Worm (Caenorhabditis elegans): ENCODE measurements around the gene nhr-243.

DNA sequence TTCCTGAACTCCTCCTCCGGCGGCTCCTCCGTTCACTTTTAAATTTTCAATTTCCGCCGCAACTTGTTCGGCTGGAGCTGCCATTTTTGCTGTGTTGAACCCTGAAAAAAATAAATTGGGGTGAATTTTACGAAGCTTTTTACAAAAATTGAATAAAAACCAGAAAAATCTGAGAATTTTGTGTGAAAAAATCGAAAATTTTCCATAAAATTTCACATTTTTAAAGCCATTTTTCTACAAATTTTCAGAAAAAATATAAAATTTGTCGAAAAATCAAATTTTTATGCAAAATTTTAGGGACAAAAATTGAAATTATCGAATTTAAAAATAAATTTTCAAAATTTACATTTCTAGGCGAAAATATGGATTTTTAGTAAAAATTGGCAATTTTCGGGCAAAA, 41.2 kb downstream of the nhr-243 start, which contains the start of gene wars-1:
- TF ChIP-seq lin-35 (GFP tag; optimal IDR thresholded peaks at IDR 0.05) (no peak), unc-86 (tag; optimal IDR thresholded peaks at IDR 0.05) (no peak), lin-39 (tag; optimal IDR thresholded peaks at IDR 0.05) (no peak)
